Fruit fly (Drosophila melanogaster): ENCODE data around the gene Pde6.

Pde6 gene

DNA sequence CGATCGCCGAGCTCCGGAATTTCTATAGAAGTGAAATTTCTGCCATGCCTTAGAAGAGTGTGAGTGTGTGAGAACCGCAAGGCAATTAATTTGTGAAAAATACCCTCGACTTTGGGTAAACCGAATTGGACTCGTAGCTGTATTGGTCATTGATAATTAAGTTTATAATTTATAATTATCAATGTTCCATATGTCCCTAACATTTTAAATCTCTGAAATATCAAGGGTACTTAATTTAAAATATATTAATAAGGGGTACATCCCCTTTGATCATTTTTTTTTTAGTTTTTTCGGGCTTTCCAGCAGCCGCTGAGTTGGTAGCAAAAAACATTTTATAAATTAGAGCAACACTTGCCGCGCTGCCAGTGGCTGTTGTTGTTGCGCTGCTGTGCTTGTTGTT is 53.0 kb downstream of the Pde6 start:
- no peak for TF ChIP-seq kay (GFP tag; ENCODE audit: borderline replicate concordance)
- TF ChIP-seq pad (GFP tag; optimal IDR thresholded peaks at IDR 0.05) = no peak
- no peak for TF ChIP-seq CG5204 (GFP tag; optimal IDR thresholded peaks at IDR 0.05)
- no peak for TF ChIP-seq CG7045 (GFP tag; optimal IDR thresholded peaks at IDR 0.05)
- no peak for TF ChIP-seq cic (GFP tag; optimal IDR thresholded peaks at IDR 0.05)
- no peak for TF ChIP-seq ovo (GFP tag; optimal IDR thresholded peaks at IDR 0.05)
- no peak for TF ChIP-seq CG1620 (GFP tag; optimal IDR thresholded peaks at IDR 0.05)
- TF ChIP-seq Crg-1 (GFP tag; optimal IDR thresholded peaks at IDR 0.05) = no peak
- TF ChIP-seq toe (GFP tag; optimal IDR thresholded peaks at IDR 0.05) = no peak
- no peak for TF ChIP-seq tj (GFP tag; optimal IDR thresholded peaks at IDR 0.05)
- no peak for TF ChIP-seq CG14711 (tag; optimal IDR thresholded peaks at IDR 0.05)
- no peak for TF ChIP-seq cnc (optimal IDR thresholded peaks at IDR 0.05)
- no peak for TF ChIP-seq CG11617 (GFP tag; optimal IDR thresholded peaks at IDR 0.05)
- no peak for TF ChIP-seq Mnt (GFP tag; optimal IDR thresholded peaks at IDR 0.05)
- no peak for TF ChIP-seq Clk (GFP tag; optimal IDR thresholded peaks at IDR 0.05)
- no peak for TF ChIP-seq CG12768 (GFP tag; optimal IDR thresholded peaks at IDR 0.05)
- TF ChIP-seq CG33017 (tag; optimal IDR thresholded peaks at IDR 0.05) = no peak

DNA sequence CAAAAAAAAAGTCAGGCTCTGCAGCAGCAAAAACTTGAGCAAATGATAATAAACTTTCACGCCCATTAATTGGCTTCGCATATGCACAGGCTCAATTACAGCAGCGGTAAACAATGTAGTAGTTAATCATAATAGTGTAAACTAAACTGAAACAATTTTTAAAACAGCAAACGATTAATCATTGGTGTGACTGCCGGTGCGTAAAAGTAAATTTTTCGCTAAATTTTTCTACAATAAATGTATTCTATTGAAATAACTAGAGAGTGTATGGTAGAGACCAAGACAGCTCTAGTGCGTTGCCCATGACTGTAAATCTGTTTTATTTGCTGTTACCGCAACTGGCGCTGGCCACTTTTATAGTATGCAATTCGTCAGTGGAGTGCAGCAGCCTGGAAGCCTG is 60.0 kb downstream of the Pde6 start:
- TF ChIP-seq CG14711 (tag; optimal IDR thresholded peaks at IDR 0.05) (no peak), CG12768 (GFP tag; optimal IDR thresholded peaks at IDR 0.05) (no peak), toe (GFP tag; optimal IDR thresholded peaks at IDR 0.05) (no peak), CG7045 (GFP tag; optimal IDR thresholded peaks at IDR 0.05) (no peak), Mnt (GFP tag; optimal IDR thresholded peaks at IDR 0.05) (no peak), ovo (GFP tag; optimal IDR thresholded peaks at IDR 0.05) (no peak), tj (GFP tag; optimal IDR thresholded peaks at IDR 0.05) (no peak), kay (GFP tag; ENCODE audit: borderline replicate concordance) (no peak)

DNA sequence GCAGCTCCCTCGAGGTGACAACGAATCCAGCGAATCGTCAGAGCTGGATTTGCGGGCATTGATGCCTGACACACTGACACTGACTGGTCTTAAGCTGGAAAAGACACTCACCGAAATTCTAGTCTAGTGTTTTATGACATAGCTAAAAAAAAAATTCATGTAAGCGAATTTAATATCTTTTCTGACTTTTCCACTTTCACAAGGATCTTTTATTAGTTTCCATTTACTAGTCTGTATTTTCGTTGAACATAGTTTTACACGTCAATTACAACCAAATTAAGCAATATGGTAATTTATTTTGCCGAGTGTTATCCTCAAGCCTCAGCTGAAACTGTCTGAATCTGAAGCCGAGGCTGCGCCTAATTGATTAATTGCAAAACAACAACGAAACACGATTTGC is 61.7 kb downstream of the Pde6 start:
- no peak for TF ChIP-seq CG11617 (GFP tag; optimal IDR thresholded peaks at IDR 0.05)
- no peak for TF ChIP-seq kay (GFP tag; ENCODE audit: borderline replicate concordance)

DNA sequence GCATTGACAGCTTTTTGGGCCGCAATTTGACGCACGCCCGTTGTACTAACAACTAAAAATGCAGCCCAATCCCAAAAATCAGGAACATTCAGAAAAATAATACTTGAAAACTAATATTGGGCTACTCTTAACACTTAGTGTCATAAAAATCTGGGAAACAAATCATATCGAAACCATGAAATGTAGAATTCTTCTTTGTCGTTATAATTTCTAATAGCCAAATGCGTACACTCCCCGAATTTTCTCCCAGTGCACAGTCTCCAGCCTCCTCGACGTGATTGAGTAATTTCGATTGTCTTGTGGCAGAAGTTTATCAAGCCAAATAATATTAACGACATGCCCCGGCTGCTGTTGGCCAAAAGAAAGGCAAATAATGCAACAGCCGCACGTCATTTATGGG is 64.2 kb downstream of the Pde6 start:
- TF ChIP-seq bab1 (GFP tag; optimal IDR thresholded peaks at IDR 0.05) = no peak
- TF ChIP-seq CG7045 (GFP tag; optimal IDR thresholded peaks at IDR 0.05) = no peak

DNA sequence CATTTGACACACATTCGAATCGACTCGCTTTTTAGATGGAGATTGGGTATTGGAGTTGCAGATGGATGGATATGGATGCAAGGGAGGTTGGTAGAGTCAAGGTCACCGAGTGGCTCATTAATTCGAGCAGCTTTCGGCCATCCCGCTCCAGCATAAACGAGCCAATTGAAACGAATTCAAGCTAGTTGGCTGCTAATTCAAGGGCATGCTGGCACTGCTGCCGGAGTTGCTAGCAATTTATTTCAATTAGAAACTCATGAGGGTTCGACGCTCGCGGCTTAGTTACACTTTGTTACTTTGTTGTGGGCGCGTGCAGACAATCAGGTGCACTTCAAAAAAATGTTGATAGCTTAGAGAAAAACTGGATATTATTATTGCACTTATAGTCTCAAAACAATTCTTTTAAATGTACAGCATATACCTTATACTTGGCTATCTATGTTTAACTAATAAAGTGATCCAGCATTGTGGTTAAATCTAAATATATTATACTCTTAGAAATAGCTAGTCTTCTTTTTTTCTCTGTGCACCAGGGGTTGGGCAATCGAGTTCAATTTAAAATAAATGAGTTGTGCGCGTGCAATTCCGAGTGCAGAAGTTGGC is 65.7 kb downstream of the Pde6 start:
- TF ChIP-seq CG7045 (GFP tag; optimal IDR thresholded peaks at IDR 0.05) (no peak), CG5204 (GFP tag; optimal IDR thresholded peaks at IDR 0.05) (no peak), CG12768 (GFP tag; optimal IDR thresholded peaks at IDR 0.05) (no peak), pad (GFP tag; optimal IDR thresholded peaks at IDR 0.05) (no peak), tj (GFP tag; optimal IDR thresholded peaks at IDR 0.05) (no peak)

DNA sequence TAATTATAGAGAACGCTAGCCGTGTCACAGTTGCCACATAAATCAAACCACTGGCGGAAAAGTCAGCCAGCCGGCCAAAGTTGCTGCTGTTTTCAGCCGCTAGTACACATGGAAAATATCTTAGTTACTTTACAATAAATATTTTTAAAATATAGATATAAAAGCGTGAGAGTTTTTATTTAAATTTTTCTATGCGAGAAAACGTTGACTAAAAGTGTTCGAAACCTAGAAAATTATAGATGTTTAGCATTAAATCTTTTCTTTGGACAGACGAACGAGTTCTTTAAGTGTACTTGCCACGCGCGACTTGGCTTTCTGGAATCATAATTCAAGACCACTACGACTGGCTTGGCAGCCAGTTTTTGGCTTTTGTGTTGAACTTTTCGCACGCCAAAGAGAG is 71.6 kb downstream of the Pde6 start:
- TF ChIP-seq CG1620 (GFP tag; optimal IDR thresholded peaks at IDR 0.05) = no peak
- no peak for TF ChIP-seq ovo (GFP tag; optimal IDR thresholded peaks at IDR 0.05)
- no peak for TF ChIP-seq Crg-1 (GFP tag; optimal IDR thresholded peaks at IDR 0.05)
- TF ChIP-seq tj (GFP tag; optimal IDR thresholded peaks at IDR 0.05) = no peak
- no peak for TF ChIP-seq CG11617 (GFP tag; optimal IDR thresholded peaks at IDR 0.05)
- TF ChIP-seq cnc (optimal IDR thresholded peaks at IDR 0.05) = no peak

DNA sequence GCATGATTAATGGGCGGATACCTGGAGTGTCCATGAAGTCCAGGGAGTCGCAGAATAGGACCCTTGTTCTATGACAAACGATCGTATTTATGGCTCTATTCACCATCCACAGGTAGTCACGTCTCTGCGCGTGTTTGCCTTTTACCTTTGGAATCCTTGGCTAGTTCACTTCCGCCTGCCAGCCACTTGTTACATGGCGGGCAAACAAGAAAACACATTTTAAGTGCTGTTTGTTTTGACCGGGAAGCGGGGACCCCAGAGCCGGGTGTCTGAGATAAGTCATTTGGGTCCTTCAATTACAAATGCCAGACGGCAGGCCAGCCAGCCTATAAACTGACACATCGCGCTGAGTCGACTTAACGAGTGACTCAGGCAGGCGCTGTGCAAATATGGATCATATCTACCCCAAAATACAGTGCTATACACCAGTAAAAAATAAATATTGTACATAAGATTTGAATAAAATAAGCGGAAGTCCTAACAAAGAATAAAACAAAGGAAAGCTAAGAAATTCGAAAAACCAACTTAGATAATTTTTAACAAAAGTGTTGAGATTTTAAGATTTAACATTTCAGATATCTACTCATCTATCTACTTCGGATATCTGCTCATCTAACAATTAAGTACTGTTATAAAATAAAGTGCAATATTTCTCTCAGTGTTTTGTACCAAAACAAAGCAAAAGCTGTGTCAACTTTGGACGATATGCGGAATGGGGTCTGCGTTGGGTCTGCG is 73.4 kb downstream of the Pde6 start:
- no peak for TF ChIP-seq pad (GFP tag; optimal IDR thresholded peaks at IDR 0.05)
- no peak for TF ChIP-seq CG33017 (tag; optimal IDR thresholded peaks at IDR 0.05)
- TF ChIP-seq CG11617 (GFP tag; optimal IDR thresholded peaks at IDR 0.05) = no peak
- no peak for TF ChIP-seq cic (GFP tag; optimal IDR thresholded peaks at IDR 0.05)
- no peak for TF ChIP-seq CG14711 (tag; optimal IDR thresholded peaks at IDR 0.05)
- no peak for TF ChIP-seq CG7045 (GFP tag; optimal IDR thresholded peaks at IDR 0.05)
- TF ChIP-seq tj (GFP tag; optimal IDR thresholded peaks at IDR 0.05) = no peak
- TF ChIP-seq bab1 (GFP tag; optimal IDR thresholded peaks at IDR 0.05) = no peak
- no peak for TF ChIP-seq CG1620 (GFP tag; optimal IDR thresholded peaks at IDR 0.05)
- TF ChIP-seq CG7101 (tag; optimal IDR thresholded peaks at IDR 0.05) = no peak
- TF ChIP-seq CG12768 (GFP tag; optimal IDR thresholded peaks at IDR 0.05) = no peak
- TF ChIP-seq Mnt (GFP tag; optimal IDR thresholded peaks at IDR 0.05) = no peak
- TF ChIP-seq cnc (optimal IDR thresholded peaks at IDR 0.05) = no peak
- no peak for TF ChIP-seq kay (GFP tag; ENCODE audit: borderline replicate concordance)

DNA sequence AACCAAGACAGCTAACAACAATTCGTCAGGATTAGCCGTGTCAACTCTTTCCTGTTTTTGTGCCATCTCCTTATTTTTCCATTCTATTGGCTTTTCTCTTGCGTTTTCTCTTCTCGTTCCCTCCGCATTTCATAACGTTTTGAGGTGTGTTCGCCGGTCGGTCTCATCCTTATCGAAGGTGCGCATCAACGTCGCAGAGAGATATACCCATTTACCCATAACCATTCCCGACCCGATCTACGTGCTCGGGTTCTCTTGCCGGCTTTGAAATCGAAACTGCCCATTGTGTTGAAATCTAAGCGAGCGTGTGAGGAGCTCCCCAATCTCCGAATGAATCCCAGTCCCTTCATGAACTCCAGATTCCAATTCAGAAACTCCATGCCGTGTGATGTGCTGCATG is 75.1 kb downstream of the Pde6 start:
- TF ChIP-seq Mnt (GFP tag; optimal IDR thresholded peaks at IDR 0.05) = no peak
- TF ChIP-seq CG5204 (GFP tag; optimal IDR thresholded peaks at IDR 0.05) = no peak
- TF ChIP-seq cnc (optimal IDR thresholded peaks at IDR 0.05) = no peak
- no peak for TF ChIP-seq Hr96 (GFP tag; optimal IDR thresholded peaks at IDR 0.05)
- TF ChIP-seq tj (GFP tag; optimal IDR thresholded peaks at IDR 0.05) = no peak
- no peak for TF ChIP-seq CG14711 (tag; optimal IDR thresholded peaks at IDR 0.05)
- no peak for TF ChIP-seq Clk (GFP tag; optimal IDR thresholded peaks at IDR 0.05)
- no peak for TF ChIP-seq toe (GFP tag; optimal IDR thresholded peaks at IDR 0.05)
- no peak for TF ChIP-seq CG7101 (tag; optimal IDR thresholded peaks at IDR 0.05)
- TF ChIP-seq CG11617 (GFP tag; optimal IDR thresholded peaks at IDR 0.05) = no peak
- TF ChIP-seq pad (GFP tag; optimal IDR thresholded peaks at IDR 0.05) = no peak
- no peak for TF ChIP-seq kay (GFP tag; ENCODE audit: borderline replicate concordance)
- no peak for TF ChIP-seq bab1 (GFP tag; optimal IDR thresholded peaks at IDR 0.05)
- no peak for TF ChIP-seq CG1620 (GFP tag; optimal IDR thresholded peaks at IDR 0.05)
- TF ChIP-seq CG33017 (tag; optimal IDR thresholded peaks at IDR 0.05) = no peak
- no peak for TF ChIP-seq ovo (GFP tag; optimal IDR thresholded peaks at IDR 0.05)
- no peak for TF ChIP-seq CG12768 (GFP tag; optimal IDR thresholded peaks at IDR 0.05)
